Worm (Caenorhabditis elegans) whole organism, early embryonic: Measurements from ENCODE around the gene ZK666.11.

Experiments
- F13C5.2 ChIP-seq: sonication (generic microtip); optimal IDR thresholded peaks from 2 replicates; lab custom pipeline; 2017; ENCODE audit warnings: mild to moderate bottlenecking, missing genetic modification characterization, inconsistent platforms, missing compliant biosample characterization
- aly-1 ChIP-seq: sonication (generic microtip); optimal IDR thresholded peaks from 2 replicates; lab custom pipeline; 2016; ENCODE audit warnings: missing genetic modification characterization, missing compliant biosample characterization
- ama-1 ChIP-seq: fragments of 150-350 bp; optimal IDR thresholded peaks from 2 replicates; lab custom pipeline; 2014
- ceh-13 ChIP-seq: fragments of 200-800 bp; sonication (Bioruptor generic); optimal IDR thresholded peaks from 2 replicates; lab custom pipeline; 2018; ENCODE audit warnings: mild to moderate bottlenecking, missing genetic modification characterization, missing compliant biosample characterization
- ets-7 ChIP-seq: sonication (generic microtip); optimal IDR thresholded peaks from 2 replicates; lab custom pipeline; 2016; ENCODE audit warnings: missing genotype, missing genetic modification characterization, missing compliant biosample characterization
- flt-1 ChIP-seq: fragments of 200-800 bp; sonication (Bioruptor generic); IDR thresholded peaks from 2 replicates; pipeline ENCODE4 v1.3.6; 2022; ENCODE audit warnings: missing genetic modification characterization, missing compliant biosample characterization
- hmbx-1 ChIP-seq: sonication (generic microtip); optimal IDR thresholded peaks from 2 replicates; lab custom pipeline; 2016; ENCODE audit warnings: mild to moderate bottlenecking, missing genetic modification characterization, missing compliant biosample characterization
- hmg-4 ChIP-seq: fragments of 200-800 bp; sonication (Bioruptor generic); optimal IDR thresholded peaks from 2 replicates; lab custom pipeline; 2018; ENCODE audit warnings: mild to moderate bottlenecking, missing genetic modification characterization, missing compliant biosample characterization
- hnd-1 ChIP-seq: sonication (generic microtip); optimal IDR thresholded peaks from 2 replicates; lab custom pipeline; 2016; ENCODE audit warnings: missing genetic modification characterization, missing compliant biosample characterization
- pes-1 ChIP-seq: fragments of 200-800 bp; sonication (Bioruptor generic); IDR thresholded peaks from 2 replicates; pipeline ENCODE4 v1.3.6; 2022; ENCODE audit warnings: missing genetic modification reagents, missing genetic modification characterization, missing compliant biosample characterization
- scrt-1 ChIP-seq: fragments of 200-800 bp; sonication (Bioruptor generic); IDR thresholded peaks from 2 replicates; pipeline ENCODE4 v1.3.6; 2022; ENCODE audit warnings: missing genetic modification characterization, missing compliant biosample characterization
- sea-1 ChIP-seq: fragments of 200-800 bp; sonication (Bioruptor generic); conservative IDR thresholded peaks from 2 replicates; pipeline ENCODE4 v1.3.6; 2022; ENCODE audit warnings: missing genetic modification characterization, missing compliant biosample characterization
- tbx-37 ChIP-seq: fragments of 200-800 bp; sonication (Bioruptor generic); conservative IDR thresholded peaks from 2 replicates; pipeline ENCODE4 v1.3.6; 2022; ENCODE audit warnings: missing genetic modification reagents, missing genetic modification characterization, missing compliant biosample characterization
- tra-4 ChIP-seq: sonication (generic microtip); optimal IDR thresholded peaks from 2 replicates; lab custom pipeline; 2017; ENCODE audit warnings: missing genetic modification characterization, missing compliant biosample characterization

- TF ChIP-seq ama-1 (no peak), sea-1 (GFP tag; lab: Robert Waterston, UW) (no peak), F13C5.2 (no peak), flt-1 (GFP tag; lab: Robert Waterston, UW) (no peak), hnd-1 (tag; lab: Kevin White, UChicago) (no peak), hmbx-1 (no peak), ets-7 (tag; lab: Kevin White, UChicago) (no peak), hmg-4 (GFP tag; lab: Kevin White, UChicago) (no peak), ceh-13 (GFP tag; lab: Kevin White, UChicago) (no peak), tbx-37 (GFP tag; lab: Robert Waterston, UW) (no peak), scrt-1 (no peak), pes-1 (GFP tag; lab: Robert Waterston, UW) (no peak), aly-1 (tag; lab: Kevin White, UChicago) (no peak), tra-4 (tag; lab: Kevin White, UChicago) (no peak)
These were observed 44.5 kb upstream of the ZK666.11 start for ce11 chrII:10437840-10438239.
